Worm (Caenorhabditis elegans): ENCODE results near the gene C26E1.2.

DNA sequence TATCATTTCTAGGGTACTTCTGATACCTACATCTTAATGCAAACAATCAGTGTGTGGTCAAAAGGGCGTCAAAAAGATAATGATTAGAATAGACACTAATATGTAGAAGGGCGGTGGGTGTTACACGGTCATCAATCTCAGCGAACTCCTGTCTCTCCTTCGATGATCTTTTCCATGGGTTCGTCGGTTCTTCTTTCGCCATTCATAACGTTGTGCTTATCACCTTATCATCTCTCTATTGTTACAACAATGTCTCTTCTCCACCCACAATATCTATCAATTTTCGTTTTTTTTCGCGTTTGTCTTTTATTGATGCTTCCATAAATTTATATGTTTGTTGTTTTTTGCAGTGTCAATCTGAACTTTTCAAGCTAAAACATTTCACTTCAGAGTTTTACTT lies 3.5 kb upstream of the C26E1.2 start, which contains the start of gene ceh-79:
- TF ChIP-seq nfya-2 (GFP tag; IDR thresholded peaks at IDR 0.05) (no peak), F57A8.1 (GFP tag; optimal IDR thresholded peaks at IDR 0.05) (no peak), nhr-27 (tag; optimal IDR thresholded peaks at IDR 0.05) (no peak), unc-62 (GFP tag; optimal IDR thresholded peaks at IDR 0.05) (no peak), F37B4.10 (GFP tag; IDR thresholded peaks at IDR 0.05) (no peak), F22D6.2 (tag; optimal IDR thresholded peaks at IDR 0.05) (no peak), pha-4 (tag; optimal IDR thresholded peaks at IDR 0.05) (no peak), F39B2.1 (GFP tag; IDR thresholded peaks at IDR 0.05) (no peak), Y95B8A.8 (GFP tag; IDR thresholded peaks at IDR 0.05) (no peak), akir-1 (GFP tag; optimal IDR thresholded peaks at IDR 0.05) (no peak), ceh-100 (GFP tag; IDR thresholded peaks at IDR 0.05) (no peak)
